Worm (Caenorhabditis elegans): Measurements from ENCODE around the gene bir-2.

DNA sequence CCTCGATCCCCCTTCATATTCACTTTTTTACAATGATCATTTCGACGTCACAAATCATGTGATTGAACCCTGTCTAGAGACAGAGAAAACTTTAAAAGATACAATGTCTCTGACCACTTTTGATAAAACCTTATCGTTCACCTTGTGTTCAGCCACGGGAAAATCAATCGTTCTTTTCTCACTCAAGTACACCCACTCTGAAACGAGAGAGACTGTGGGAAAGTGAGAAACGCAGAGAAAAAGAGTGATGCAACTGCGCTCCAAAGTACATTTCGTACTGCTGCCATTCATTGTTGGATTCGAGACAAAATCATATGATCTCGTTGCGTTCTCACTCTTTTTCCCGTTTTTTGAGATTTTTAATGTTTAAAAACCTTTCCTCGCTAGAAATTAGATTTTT is 3.5 kb upstream of the bir-2 start:
- TF ChIP-seq ZK546.5 (tag; optimal IDR thresholded peaks at IDR 0.05), result no peak
- TF ChIP-seq nhr-67 (tag; optimal IDR thresholded peaks at IDR 0.05), result no peak
- TF ChIP-seq elt-1 (tag; optimal IDR thresholded peaks at IDR 0.05), result no peak
- no peak for TF ChIP-seq zag-1 (tag; optimal IDR thresholded peaks at IDR 0.05)

All from whole organism, L3 larva.